Worm (Caenorhabditis elegans) whole organism, L4 larva: Measurements from ENCODE around the gene chil-11.
A peak's percentile ranks its signal among the peaks of the same experiment; 100 is the strongest.

Experiments
- F49E8.2 ChIP-seq: sonication (generic microtip); optimal IDR thresholded peaks from 2 replicates; lab custom pipeline; 2016; ENCODE audit warnings: missing compliant biosample characterization, mild to moderate bottlenecking, missing genetic modification characterization, borderline replicate concordance
- aha-1 ChIP-seq: fragments of 150-350 bp; peaks from one replicate; lab custom pipeline; 2014; ENCODE audit warnings: missing biosample characterization, missing genetic modification characterization
- ama-1 ChIP-seq: fragments of 150-350 bp; optimal IDR thresholded peaks from 2 replicates; lab custom pipeline; 2014; ENCODE audit warnings: inconsistent platforms, mixed read lengths
- ceh-20 ChIP-seq: fragments of 200-800 bp; sonication (Bioruptor generic); IDR thresholded peaks from 2 replicates; pipeline ENCODE4 v1.3.6; 2022; ENCODE audit warnings: missing genetic modification reagents, missing genetic modification characterization, missing compliant biosample characterization
- ceh-62 ChIP-seq: sonication (generic microtip); optimal IDR thresholded peaks from 2 replicates; lab custom pipeline; 2017; ENCODE audit warnings: missing biosample characterization, missing genetic modification characterization
- cey-2 ChIP-seq: sonication (generic microtip); optimal IDR thresholded peaks from 3 replicates; lab custom pipeline; 2017; ENCODE audit warnings: missing genetic modification characterization, mild to moderate bottlenecking, missing compliant biosample characterization, antibody characterized with exemption, borderline replicate concordance; ENCODE audit not compliant: insufficient read depth
- daf-16 ChIP-seq, 3 experiments: sonication (generic microtip); optimal IDR thresholded peaks; 2 replicates each; lab custom pipeline; 2016 to 2017; ENCODE audit warnings: missing genetic modification characterization in 3 of 3, missing genetic modification reagents in 3 of 3, mild to moderate bottlenecking in 2 of 3, missing compliant biosample characterization in 2 of 3, missing biosample characterization in 1 of 3, moderate library complexity in 1 of 3
- dmd-6 ChIP-seq: fragments of 200-800 bp; sonication (Bioruptor generic); IDR thresholded peaks from 2 replicates; pipeline ENCODE4 v1.3.6; 2022; ENCODE audit warnings: missing genetic modification reagents, missing genetic modification characterization, missing compliant biosample characterization
- dpl-1 ChIP-seq: fragments of 150-350 bp; optimal IDR thresholded peaks from 2 replicates; lab custom pipeline; 2014; ENCODE audit warnings: missing biosample characterization, missing genetic modification reagents, missing genetic modification characterization
- dve-1 ChIP-seq: sonication (generic microtip); optimal IDR thresholded peaks from 2 replicates; lab custom pipeline; 2017; ENCODE audit warnings: antibody characterized with exemption, mild to moderate bottlenecking, missing genetic modification characterization, missing compliant biosample characterization; ENCODE audit not compliant: insufficient read depth
- egl-27 ChIP-seq: sonication (generic microtip); optimal IDR thresholded peaks from 3 replicates; lab custom pipeline; 2017; ENCODE audit warnings: missing biosample characterization, missing genetic modification reagents, missing genetic modification characterization
- egl-43 ChIP-seq: fragments of 200-800 bp; sonication (Bioruptor generic); IDR thresholded peaks from 2 replicates; pipeline ENCODE4 v1.3.6; 2022; ENCODE audit warnings: missing genetic modification reagents, missing genetic modification characterization, missing compliant biosample characterization
- fkh-10 ChIP-seq: fragments of 150-350 bp; optimal IDR thresholded peaks from 2 replicates; lab custom pipeline; 2014; ENCODE audit warnings: missing biosample characterization, missing genetic modification reagents, missing genetic modification characterization
- fos-1 ChIP-seq: fragments of 150-350 bp; optimal IDR thresholded peaks from 2 replicates; lab custom pipeline; 2014; ENCODE audit warnings: missing biosample characterization, missing genetic modification characterization
- gei-8 ChIP-seq: fragments of 200-800 bp; sonication (Bioruptor generic); optimal IDR thresholded peaks from 2 replicates; lab custom pipeline; 2018; ENCODE audit warnings: mild to moderate bottlenecking, missing genetic modification characterization, missing compliant biosample characterization
- hlh-11 ChIP-seq: fragments of 200-800 bp; sonication (Bioruptor generic); optimal IDR thresholded peaks from 2 replicates; lab custom pipeline; 2018; ENCODE audit warnings: mild to moderate bottlenecking, missing genetic modification characterization, missing compliant biosample characterization
- hlh-30 ChIP-seq: sonication (generic microtip); optimal IDR thresholded peaks from 2 replicates; lab custom pipeline; 2017; ENCODE audit warnings: antibody characterized with exemption, mild to moderate bottlenecking, missing genetic modification characterization, missing compliant biosample characterization; ENCODE audit not compliant: insufficient read depth
- hmg-1.1 ChIP-seq: fragments of 200-800 bp; sonication (Bioruptor generic); IDR thresholded peaks from 2 replicates; pipeline ENCODE4 v1.3.6; 2022; ENCODE audit warnings: missing genetic modification reagents, missing genetic modification characterization, missing compliant biosample characterization
- lin-1 ChIP-seq: fragments of 200-800 bp; sonication (Bioruptor generic); IDR thresholded peaks from 2 replicates; pipeline ENCODE4 v1.3.6; 2022; ENCODE audit warnings: missing genetic modification reagents, missing genetic modification characterization, missing compliant biosample characterization
- lin-39 ChIP-seq: fragments of 150-350 bp; optimal IDR thresholded peaks from 2 replicates; lab custom pipeline; 2014; ENCODE audit warnings: missing biosample characterization, missing genetic modification reagents, missing genetic modification characterization
- lsy-2 ChIP-seq, 2 experiments: fragments of 150-350 bp in 1 of 2; sonication (generic microtip) in 1 of 2; optimal IDR thresholded peaks; 2 replicates each; lab custom pipeline; 2014 to 2017; ENCODE audit warnings: missing biosample characterization in 2 of 2, missing genetic modification characterization in 2 of 2
- mdl-1 ChIP-seq, 2 experiments: fragments of 150-350 bp in 1 of 2; sonication (generic microtip) in 1 of 2; optimal IDR thresholded peaks; 2 replicates each; lab custom pipeline; 2014 to 2017; ENCODE audit warnings: missing biosample characterization in 2 of 2, missing genetic modification characterization in 2 of 2
- mep-1 ChIP-seq: fragments of 150-350 bp; sonication (generic microtip); optimal IDR thresholded peaks from 3 replicates; lab custom pipeline; 2014; ENCODE audit warnings: missing biosample characterization, missing genetic modification characterization
- mes-2 ChIP-seq: sonication (generic microtip); optimal IDR thresholded peaks from 2 replicates; lab custom pipeline; 2016; ENCODE audit warnings: missing genotype, mild to moderate bottlenecking, missing genetic modification characterization, missing compliant biosample characterization; ENCODE audit not compliant: poor library complexity, severe bottlenecking
- mxl-3 ChIP-seq: fragments of 200-800 bp; sonication (Bioruptor generic); optimal IDR thresholded peaks from 2 replicates; lab custom pipeline; 2018; ENCODE audit warnings: mild to moderate bottlenecking, missing genetic modification characterization, missing compliant biosample characterization
- nhr-102 ChIP-seq: sonication (generic microtip); optimal IDR thresholded peaks from 2 replicates; lab custom pipeline; 2016; ENCODE audit warnings: mild to moderate bottlenecking, missing genetic modification characterization, moderate library complexity, missing compliant biosample characterization
- nhr-28 ChIP-seq: fragments of 150-350 bp; optimal IDR thresholded peaks from 2 replicates; lab custom pipeline; 2014; ENCODE audit warnings: missing biosample characterization, missing genetic modification characterization
- nhr-48 ChIP-seq: sonication (generic microtip); optimal IDR thresholded peaks from 2 replicates; lab custom pipeline; 2016; ENCODE audit warnings: mild to moderate bottlenecking, missing genetic modification characterization, missing compliant biosample characterization
- nhr-6 ChIP-seq: fragments of 150-350 bp; optimal IDR thresholded peaks from 2 replicates; lab custom pipeline; 2014; ENCODE audit warnings: missing biosample characterization, missing genetic modification characterization
- nhr-77 ChIP-seq: fragments of 150-350 bp; optimal IDR thresholded peaks from 2 replicates; lab custom pipeline; 2014; ENCODE audit warnings: missing biosample characterization, missing genetic modification characterization
- pqm-1 ChIP-seq: sonication (generic microtip); optimal IDR thresholded peaks from 2 replicates; lab custom pipeline; 2017; ENCODE audit warnings: missing biosample characterization, missing genetic modification characterization
- unc-39 ChIP-seq: sonication (generic microtip); optimal IDR thresholded peaks from 2 replicates; lab custom pipeline; 2017; ENCODE audit warnings: missing biosample characterization, missing genetic modification characterization
- unc-62 ChIP-seq, 3 experiments: fragments of 150-350 bp in 1 of 3; sonication (generic microtip); optimal IDR thresholded peaks in 2 of 3; peaks in 1 of 3; 1 replicate in 1 of 3; 2 replicates in 2 of 3; lab custom pipeline; 2014 to 2017; ENCODE audit warnings: missing biosample characterization in 3 of 3, missing genetic modification characterization in 3 of 3, missing genetic modification reagents in 3 of 3, missing genotype in 1 of 3
- zfp-3 ChIP-seq: fragments of 200-800 bp; sonication (Bioruptor generic); conservative IDR thresholded peaks from 2 replicates; pipeline ENCODE4 v1.3.6; 2022; ENCODE audit warnings: missing genetic modification reagents, missing genetic modification characterization, missing compliant biosample characterization

The chil-11 gene

ce11 chrIV:5762770-5763169, 21.6 kb downstream of the chil-11 start (continued):
- TF ChIP-seq hlh-30 (tag; lab: Kevin White, UChicago) (peak; percentile 58), nhr-6 (no peak), ama-1 (lab: Kevin White, UChicago) (no peak), egl-43 (GFP tag; lab: Robert Waterston, UW) (no peak), lin-1 (GFP tag; lab: Robert Waterston, UW) (0 out of 2 replicates have a peak, but pooled peaks have one; percentile 52), nhr-28 (peak; percentile 91), dmd-6 (GFP tag; lab: Robert Waterston, UW) (peak; percentile 85), hmg-1.1 (GFP tag; lab: Robert Waterston, UW) (no peak), fkh-10 (GFP tag; lab: Kevin White, UChicago) (no peak), nhr-77 (peak; percentile 58), egl-27 (tag; lab: Kevin White, UChicago) (no peak), pqm-1 (tag; lab: Kevin White, UChicago) (peak; percentile 4)

DNA sequence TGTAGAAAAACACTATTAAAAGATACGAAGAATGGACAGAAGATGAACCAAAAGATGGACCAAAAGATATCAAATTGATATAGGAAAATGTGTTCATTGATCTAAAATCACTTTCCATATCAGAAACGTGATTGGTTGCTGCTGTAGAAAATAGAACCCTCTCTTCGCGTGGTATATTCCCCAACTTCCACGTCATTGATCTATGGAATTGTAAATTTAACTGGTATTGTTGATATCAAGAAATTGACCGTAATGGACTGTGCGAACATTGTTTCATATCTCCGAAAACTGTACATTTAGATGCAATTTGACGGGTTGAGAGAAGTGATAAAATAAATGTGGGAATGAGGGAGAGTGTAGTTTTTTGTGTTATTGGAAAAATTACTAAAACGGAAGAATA, 23.2 kb downstream of the chil-11 start:
- no peak for TF ChIP-seq zfp-3 (GFP tag; lab: Robert Waterston, UW)
- TF ChIP-seq unc-62 (GFP tag; optimal IDR thresholded peaks at IDR 0.05 in 1 of 2; lab: Kevin White, UChicago): peak in 1 of 2 experiments; percentile 95
- no peak for TF ChIP-seq unc-62 (tag; optimal IDR thresholded peaks at IDR 0.05; lab: Kevin White, UChicago)
- peak; percentile 21 for TF ChIP-seq dpl-1 (GFP tag; lab: Kevin White, UChicago)
- peak; percentile 75 for TF ChIP-seq hlh-11
- peak; percentile 14 to 66 for TF ChIP-seq lsy-2 (tag; optimal IDR thresholded peaks at IDR 0.05; lab: Kevin White, UChicago)
- peak; percentile 44 for TF ChIP-seq nhr-48
- peak; percentile 14 for TF ChIP-seq cey-2 (tag; lab: Kevin White, UChicago)
- peak; percentile 92 for TF ChIP-seq nhr-28
- TF ChIP-seq nhr-102: peak; percentile 22
- TF ChIP-seq hlh-30 (tag; lab: Kevin White, UChicago): peak; percentile 65
- TF ChIP-seq ceh-20 (GFP tag; lab: Robert Waterston, UW): 0 out of 2 replicates have a peak, but pooled peaks have one; percentile 21
- no peak for TF ChIP-seq lin-39
- peak in 1 of 2 experiments; percentile 81 for TF ChIP-seq mdl-1 (tag; optimal IDR thresholded peaks at IDR 0.05; lab: Kevin White, UChicago)
- peak; percentile 37 for TF ChIP-seq gei-8 (GFP tag; lab: Kevin White, UChicago)
- TF ChIP-seq daf-16 (GFP tag; optimal IDR thresholded peaks at IDR 0.05; lab: Kevin White, UChicago): no peak
- TF ChIP-seq daf-16 (tag; optimal IDR thresholded peaks at IDR 0.05; lab: Kevin White, UChicago): peak; percentile 68
- peak; percentile 59 for TF ChIP-seq dve-1 (tag; lab: Kevin White, UChicago)
- no peak for TF ChIP-seq aha-1 (tag; lab: Kevin White, UChicago)
- no peak for TF ChIP-seq ceh-62 (tag; lab: Kevin White, UChicago)
- TF ChIP-seq F49E8.2: no peak
- peak; percentile 27 for TF ChIP-seq mep-1 (tag; lab: Kevin White, UChicago)
- TF ChIP-seq dmd-6 (GFP tag; lab: Robert Waterston, UW): peak; percentile 79
- TF ChIP-seq fos-1 (tag; lab: Kevin White, UChicago): no peak
- peak; percentile 73 for TF ChIP-seq mxl-3 (GFP tag; lab: Kevin White, UChicago)

ce11 chrIV:5765652-5766051, 24.5 kb downstream of the chil-11 start:
- TF ChIP-seq hmg-1.1 (GFP tag; lab: Robert Waterston, UW) (peak; percentile 29; the same call in 1 of the 2 replicates), mdl-1 (tag; optimal IDR thresholded peaks at IDR 0.05; lab: Kevin White, UChicago) (peak in 1 of 2 experiments; percentile 11), mep-1 (tag; lab: Kevin White, UChicago) (peak; percentile 21), hlh-11 (peak; percentile 43), nhr-28 (peak; percentile 69), dve-1 (tag; lab: Kevin White, UChicago) (peak; percentile 39), hlh-30 (tag; lab: Kevin White, UChicago) (peak; percentile 64), ceh-20 (GFP tag; lab: Robert Waterston, UW) (no peak), mes-2 (tag; lab: Kevin White, UChicago) (no peak), dmd-6 (GFP tag; lab: Robert Waterston, UW) (peak; percentile 27; the same call in 1 of the 2 replicates), unc-39 (tag; lab: Kevin White, UChicago) (no peak)
